Fruit fly (Drosophila melanogaster) whole organism, pupa: ENCODE results near the gene CG4161.

Experiments
- CG10348 ChIP-seq: fragments of 200-800 bp; sonication (Bioruptor generic); IDR thresholded peaks from 2 replicates; pipeline ENCODE4 v1.3.6; 2022; ENCODE audit warnings: missing biosample characterization, missing genetic modification characterization
- CG12605 ChIP-seq: fragments of 200-800 bp; sonication (Bioruptor generic); IDR thresholded peaks from 2 replicates; pipeline ENCODE4 v1.3.6; 2022; ENCODE audit warnings: missing biosample characterization, missing genetic modification characterization
- CG13204 ChIP-seq: fragments of 200-800 bp; sonication (Bioruptor generic); optimal IDR thresholded peaks from 2 replicates; lab custom pipeline; 2018; ENCODE audit warnings: missing biosample characterization, mild to moderate bottlenecking, missing genetic modification characterization, moderate library complexity
- CG14655 ChIP-seq: fragments of 200-800 bp; sonication (Bioruptor generic); optimal IDR thresholded peaks from 3 replicates; lab custom pipeline; 2017; ENCODE audit warnings: mild to moderate bottlenecking, missing biosample characterization, missing genetic modification reagents, missing genetic modification characterization
- CG15710 ChIP-seq: fragments of 200-800 bp; sonication (Bioruptor generic); optimal IDR thresholded peaks from 2 replicates; lab custom pipeline; 2018; ENCODE audit warnings: missing biosample characterization, mild to moderate bottlenecking, missing genetic modification characterization, moderate library complexity
- CG17806 ChIP-seq: fragments of 200-800 bp; sonication (Bioruptor generic); optimal IDR thresholded peaks from 2 replicates; lab custom pipeline; 2018; ENCODE audit warnings: missing biosample characterization, mild to moderate bottlenecking, missing genetic modification characterization, moderate library complexity
- CG32121 ChIP-seq: fragments of 200-800 bp; sonication (Bioruptor generic); IDR thresholded peaks from 2 replicates; pipeline ENCODE4 v1.3.6; 2022; ENCODE audit warnings: missing biosample characterization, missing genetic modification characterization
- CG34367 ChIP-seq: fragments of 200-800 bp; sonication (Bioruptor generic); optimal IDR thresholded peaks from 2 replicates; lab custom pipeline; 2018; ENCODE audit warnings: missing biosample characterization, mild to moderate bottlenecking, missing genetic modification characterization
- CG4496 ChIP-seq: fragments of 200-800 bp; sonication (Bioruptor generic); IDR thresholded peaks from 3 replicates; pipeline ENCODE4 v1.3.6; 2022; ENCODE audit warnings: missing biosample characterization, missing genetic modification characterization
- CG8159 ChIP-seq: fragments of 200-800 bp; sonication (Bioruptor generic); optimal IDR thresholded peaks from 3 replicates; lab custom pipeline; 2018; ENCODE audit warnings: missing biosample characterization, mild to moderate bottlenecking, missing genetic modification characterization, moderate library complexity
- CG8301 ChIP-seq: fragments of 200-800 bp; sonication (Bioruptor generic); optimal IDR thresholded peaks from 2 replicates; lab custom pipeline; 2018; ENCODE audit warnings: missing biosample characterization, mild to moderate bottlenecking, missing genetic modification characterization
- CG9948 ChIP-seq: fragments of 200-800 bp; sonication (Bioruptor generic); optimal IDR thresholded peaks from 2 replicates; lab custom pipeline; 2018; ENCODE audit warnings: missing biosample characterization, mild to moderate bottlenecking, missing genetic modification characterization, moderate library complexity
- D1 ChIP-seq: fragments of 200-800 bp; sonication (Bioruptor generic); optimal IDR thresholded peaks from 2 replicates; lab custom pipeline; 2018; ENCODE audit warnings: missing biosample characterization, mild to moderate bottlenecking, missing genetic modification characterization, moderate library complexity
- EcR ChIP-seq: fragments of 200-800 bp; sonication (Bioruptor generic); optimal IDR thresholded peaks from 3 replicates; lab custom pipeline; 2019; ENCODE audit warnings: missing biosample characterization, missing genetic modification characterization, mild to moderate bottlenecking, moderate library complexity, missing genetic modification reagents
- Ets98B ChIP-seq: fragments of 200-800 bp; sonication (Bioruptor generic); IDR thresholded peaks from 2 replicates; pipeline ENCODE4 v1.3.6; 2022; ENCODE audit warnings: missing biosample characterization, missing genetic modification characterization
- Pif1A ChIP-seq: fragments of 200-800 bp; sonication (Bioruptor generic); optimal IDR thresholded peaks from 3 replicates; lab custom pipeline; 2016; ENCODE audit warnings: missing biosample characterization, missing genetic modification characterization
- Pif1B ChIP-seq: fragments of 200-800 bp; sonication (Bioruptor generic); optimal IDR thresholded peaks from 3 replicates; lab custom pipeline; 2016; ENCODE audit warnings: missing biosample characterization, missing genetic modification characterization
- Snoo ChIP-seq: fragments of 200-800 bp; sonication (Bioruptor generic); optimal IDR thresholded peaks from 3 replicates; lab custom pipeline; 2017; ENCODE audit warnings: missing biosample characterization, mild to moderate bottlenecking, missing genetic modification characterization, inconsistent platforms
- fd96Ca ChIP-seq: fragments of 200-800 bp; sonication (Bioruptor generic); IDR thresholded peaks from 3 replicates; pipeline ENCODE4 v1.3.6; 2022; ENCODE audit warnings: missing biosample characterization, missing genetic modification characterization
- gl ChIP-seq: fragments of 200-800 bp; sonication (Bioruptor generic); optimal IDR thresholded peaks from 2 replicates; lab custom pipeline; 2018; ENCODE audit warnings: missing biosample characterization, mild to moderate bottlenecking, missing genetic modification characterization
- rn ChIP-seq: fragments of 200-800 bp; sonication (Bioruptor generic); IDR thresholded peaks from 2 replicates; pipeline ENCODE4 v1.3.6; 2022; ENCODE audit warnings: missing biosample characterization, missing genetic modification characterization

Gene CG4161

DNA sequence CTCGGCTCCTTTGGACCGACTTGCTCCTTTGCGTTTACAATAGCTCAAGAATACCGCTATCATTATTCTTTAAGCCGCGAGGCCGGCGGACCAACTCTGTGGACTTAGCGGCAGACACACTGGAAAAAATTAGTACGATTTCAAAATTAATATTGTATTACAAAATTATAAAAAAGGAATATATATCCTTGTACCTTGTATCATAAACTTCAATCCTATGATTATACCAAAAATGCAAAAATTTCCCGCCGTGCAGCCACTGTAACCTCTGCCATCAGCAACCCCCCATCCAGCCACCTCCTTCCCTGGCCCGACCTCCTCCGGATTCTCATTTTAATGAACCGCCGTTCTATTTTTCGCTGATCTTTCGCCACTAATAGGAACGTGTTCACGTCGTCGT, 28.6 kb upstream of the CG4161 start:
- TF ChIP-seq CG34367 (tag; lab: Kevin White, UChicago) (no peak), CG8159 (peak; percentile 46), CG13204 (GFP tag; lab: Kevin White, UChicago) (peak; percentile 2), CG15710 (no peak), CG14655 (GFP tag; lab: Kevin White, UChicago) (peak; percentile 45), fd96Ca (0 out of 3 replicates have a peak, but pooled peaks have one; percentile 45), CG9948 (tag; lab: Kevin White, UChicago) (peak; percentile 14), D1 (tag; lab: Kevin White, UChicago) (no peak), CG4496 (GFP tag; lab: Robert Waterston, UW) (peak; percentile 45; the same call in 1 of the 3 replicates), Pif1B (no peak), gl (tag; lab: Kevin White, UChicago) (no peak), CG8301 (peak; percentile 25), CG17806 (tag; lab: Kevin White, UChicago) (peak; percentile 54)

DNA sequence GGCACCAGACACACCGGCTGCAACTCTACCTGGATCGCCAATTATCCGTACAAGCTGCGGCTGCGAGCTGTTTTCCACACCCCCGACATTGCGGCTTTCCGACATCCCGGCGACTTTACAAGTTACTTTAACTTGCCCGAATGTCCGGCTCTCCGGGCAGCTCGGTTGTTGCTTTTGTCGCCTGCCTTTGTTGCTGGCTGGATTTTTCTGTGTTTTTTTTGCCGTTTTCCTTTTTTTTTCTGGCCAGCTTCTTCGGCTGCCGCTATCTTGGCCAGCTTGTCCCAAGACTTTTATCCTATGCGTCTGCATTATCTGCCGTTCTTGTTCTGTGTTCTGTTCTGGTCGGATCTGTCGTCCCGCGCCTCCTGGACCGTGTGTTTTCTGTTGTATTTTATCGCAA, 27.2 kb upstream of the CG4161 start:
- TF ChIP-seq CG13204 (GFP tag; lab: Kevin White, UChicago) = peak; percentile 56
- TF ChIP-seq CG15710 = peak; percentile 23
- no peak for TF ChIP-seq fd96Ca
- no peak for TF ChIP-seq CG34367 (tag; lab: Kevin White, UChicago)
- peak; percentile 21 for TF ChIP-seq CG8159
- peak; percentile 22 for TF ChIP-seq gl (tag; lab: Kevin White, UChicago)
- no peak for TF ChIP-seq Ets98B (GFP tag; lab: Robert Waterston, UW)

DNA sequence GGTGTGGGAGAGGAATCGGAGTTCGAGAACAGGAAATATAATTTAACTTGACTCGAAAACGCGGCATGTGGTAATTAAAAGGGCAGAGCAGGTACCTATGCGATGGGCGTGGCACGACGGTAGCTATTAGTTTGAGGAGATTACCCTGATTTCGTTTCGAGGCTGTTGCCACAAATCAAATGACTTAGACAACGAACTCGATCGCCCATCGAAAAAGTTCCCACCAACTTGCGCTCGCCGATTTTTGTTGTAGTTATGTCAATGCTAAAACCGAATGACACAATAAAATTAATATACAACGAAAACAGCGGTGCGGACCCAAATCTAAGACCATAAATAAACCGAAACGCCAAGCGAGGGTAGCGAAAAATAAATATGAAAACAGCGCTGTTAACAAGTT, 26.1 kb upstream of the CG4161 start:
- TF ChIP-seq CG8301 (no peak), gl (tag; lab: Kevin White, UChicago) (no peak), CG13204 (GFP tag; lab: Kevin White, UChicago) (no peak), fd96Ca (no peak), CG32121 (no peak), EcR (no peak), CG34367 (tag; lab: Kevin White, UChicago) (no peak), D1 (tag; lab: Kevin White, UChicago) (no peak), Snoo (tag; lab: Kevin White, UChicago) (no peak), CG10348 (GFP tag; lab: Robert Waterston, UW) (no peak), CG9948 (tag; lab: Kevin White, UChicago) (no peak), Pif1B (no peak), CG4496 (GFP tag; lab: Robert Waterston, UW) (no peak), rn (GFP tag; lab: Robert Waterston, UW) (no peak), CG8159 (no peak), CG17806 (tag; lab: Kevin White, UChicago) (no peak), CG12605 (GFP tag; lab: Robert Waterston, UW) (no peak), CG15710 (no peak), Pif1A (no peak)
- TF ChIP-seq, all 21 proteins: peak for 0

DNA sequence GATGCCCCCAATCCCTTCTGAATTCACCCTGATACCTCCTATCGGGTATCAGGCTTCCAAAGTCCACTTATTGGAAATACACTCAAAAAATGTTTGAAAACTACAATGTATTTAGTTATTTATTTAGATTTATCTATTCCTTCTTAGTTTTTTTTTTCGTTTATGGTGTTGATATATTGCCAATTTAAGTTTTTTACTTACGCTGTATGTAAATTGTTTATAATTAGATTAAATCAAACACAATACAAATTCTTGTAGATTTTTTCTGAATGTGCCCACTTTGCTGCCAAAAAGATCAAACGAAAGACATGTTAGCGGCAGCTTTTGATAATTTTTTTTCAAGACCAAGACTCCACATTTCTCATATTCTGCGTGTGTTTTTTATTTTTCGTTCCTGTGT, 25.6 kb upstream of the CG4161 start:
- TF ChIP-seq Ets98B (GFP tag; lab: Robert Waterston, UW) = no peak
- no peak for TF ChIP-seq CG15710
- TF ChIP-seq CG34367 (tag; lab: Kevin White, UChicago) = no peak
- no peak for TF ChIP-seq fd96Ca
- TF ChIP-seq Pif1A = no peak
- no peak for TF ChIP-seq Pif1B
- TF ChIP-seq CG13204 (GFP tag; lab: Kevin White, UChicago) = no peak
- TF ChIP-seq CG14655 (GFP tag; lab: Kevin White, UChicago) = no peak

DNA sequence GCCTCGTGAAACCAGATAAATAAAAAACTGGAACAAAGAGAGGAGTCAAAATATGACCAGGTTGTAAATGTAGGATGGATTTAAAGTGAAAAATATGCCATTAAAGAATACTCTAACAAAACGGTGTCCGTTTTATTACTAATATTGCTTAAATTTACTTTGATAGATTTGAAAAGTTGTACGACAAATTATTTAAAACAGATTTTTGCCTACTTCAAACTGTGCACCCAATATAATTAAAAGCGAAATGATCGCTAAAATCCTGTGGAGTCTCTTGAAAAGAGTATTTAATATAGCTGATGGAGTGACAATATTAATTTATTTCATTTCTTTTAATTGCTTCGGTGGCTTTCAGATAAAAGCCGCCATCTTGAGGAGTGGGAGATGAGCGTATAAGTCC, 24.0 kb upstream of the CG4161 start:
- TF ChIP-seq CG34367 (tag; lab: Kevin White, UChicago) (no peak), CG12605 (GFP tag; lab: Robert Waterston, UW) (no peak)

DNA sequence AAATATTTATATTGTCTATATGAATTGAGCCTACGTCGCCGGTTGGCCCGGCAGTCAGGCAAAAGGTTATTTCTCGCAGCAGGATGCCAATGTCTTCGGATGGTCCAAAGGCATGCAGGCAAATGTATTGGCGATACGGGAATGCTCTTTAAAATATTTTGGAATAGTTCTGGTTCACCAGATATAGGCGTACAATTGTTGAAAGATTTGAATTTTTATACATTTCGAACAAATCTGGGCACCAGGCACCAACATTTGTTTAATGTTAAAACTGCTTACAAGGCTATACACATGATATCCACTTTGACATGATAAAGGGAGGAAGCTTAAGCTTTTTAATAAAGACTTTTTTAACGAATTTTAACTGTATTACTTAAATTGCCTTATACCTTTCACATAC, 22.9 kb upstream of the CG4161 start:
- TF ChIP-seq Snoo (tag; lab: Kevin White, UChicago) = no peak
- TF ChIP-seq CG4496 (GFP tag; lab: Robert Waterston, UW) = no peak
- TF ChIP-seq rn (GFP tag; lab: Robert Waterston, UW) = no peak
- no peak for TF ChIP-seq CG10348 (GFP tag; lab: Robert Waterston, UW)
- TF ChIP-seq CG14655 (GFP tag; lab: Kevin White, UChicago) = peak; percentile 40
- no peak for TF ChIP-seq Pif1A
- no peak for TF ChIP-seq CG8301
- peak; percentile 27 for TF ChIP-seq CG8159
- no peak for TF ChIP-seq Ets98B (GFP tag; lab: Robert Waterston, UW)
- no peak for TF ChIP-seq gl (tag; lab: Kevin White, UChicago)
- TF ChIP-seq CG13204 (GFP tag; lab: Kevin White, UChicago) = no peak
- TF ChIP-seq CG9948 (tag; lab: Kevin White, UChicago) = peak; percentile 13

DNA sequence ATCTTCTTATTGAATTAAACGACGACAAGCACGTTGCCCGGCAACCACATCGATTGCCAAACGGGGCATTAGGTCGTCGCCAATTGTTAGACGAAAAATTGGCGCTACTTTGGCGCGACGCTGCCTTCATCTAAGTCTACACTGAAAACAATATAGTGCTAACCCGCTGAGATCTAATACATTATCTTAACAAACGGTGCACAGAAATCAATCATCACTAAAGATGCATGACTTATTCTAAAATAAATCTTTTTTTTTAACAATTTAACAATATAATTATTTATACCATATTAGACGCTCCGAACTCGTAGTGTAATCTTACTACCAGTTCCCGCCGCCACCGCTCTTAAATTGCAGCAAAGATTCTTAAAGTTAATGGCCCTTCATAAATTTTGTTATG, 21.3 kb upstream of the CG4161 start:
- peak; percentile 54 for TF ChIP-seq CG8301
- peak; percentile 62 for TF ChIP-seq CG14655 (GFP tag; lab: Kevin White, UChicago)
- no peak for TF ChIP-seq fd96Ca
